Fruit fly (Drosophila melanogaster) whole organism, wandering third instar larva: ENCODE measurements around the gene ph-d.

Experiments
- Abd-B ChIP-seq: fragments of >200 bp; optimal IDR thresholded peaks from 2 replicates; lab custom pipeline; 2017; ENCODE audit warnings: missing biosample characterization, missing genetic modification characterization
- CG32264 ChIP-seq: fragments of 200-800 bp; sonication (Bioruptor generic); optimal IDR thresholded peaks from 2 replicates; lab custom pipeline; 2016; ENCODE audit warnings: missing biosample characterization, missing genetic modification characterization
- CG9705 ChIP-seq: fragments of 200-800 bp; sonication (Bioruptor generic); optimal IDR thresholded peaks from 2 replicates; lab custom pipeline; 2018; ENCODE audit warnings: missing biosample characterization, mild to moderate bottlenecking, missing genetic modification characterization
- CrebA ChIP-seq: fragments of 200-800 bp; sonication (Bioruptor generic); optimal IDR thresholded peaks from 2 replicates; lab custom pipeline; 2016; ENCODE audit warnings: missing biosample characterization, mild to moderate bottlenecking, missing genetic modification characterization, borderline replicate concordance
- Dfd ChIP-seq: fragments of >200 bp; optimal IDR thresholded peaks from 2 replicates; lab custom pipeline; 2017; ENCODE audit warnings: missing biosample characterization, missing genetic modification characterization
- Dif ChIP-seq: fragments of 200-275, 200-300 bp; sonication (Bioruptor generic); optimal IDR thresholded peaks from 2 replicates; lab custom pipeline; 2018; ENCODE audit warnings: missing biosample characterization, missing genetic modification characterization; ENCODE audit not compliant: partially characterized antibody
- GATAd ChIP-seq: sonication (Bioruptor generic); optimal IDR thresholded peaks from 2 replicates; lab custom pipeline; 2016; ENCODE audit warnings: missing biosample characterization, missing genetic modification characterization
- HLH106 ChIP-seq: fragments of 200-800 bp; optimal IDR thresholded peaks from 3 replicates; lab custom pipeline; 2019; ENCODE audit warnings: missing biosample characterization, mild to moderate bottlenecking, missing genetic modification characterization, moderate library complexity
- Hnf4 ChIP-seq: fragments of 200-800 bp; sonication (Bioruptor generic); optimal IDR thresholded peaks from 2 replicates; lab custom pipeline; 2016; ENCODE audit warnings: missing biosample characterization, mild to moderate bottlenecking, missing genetic modification characterization
- Hr78 ChIP-seq: fragments of >200 bp; optimal IDR thresholded peaks from 2 replicates; lab custom pipeline; 2017; ENCODE audit warnings: missing biosample characterization, missing genetic modification characterization
- Hr83 ChIP-seq: fragments of 200-300 bp; sonication (Bioruptor generic); optimal IDR thresholded peaks from 2 replicates; lab custom pipeline; 2016; ENCODE audit warnings: missing biosample characterization, mild to moderate bottlenecking, missing genetic modification characterization, moderate library complexity; ENCODE audit not compliant: poor library complexity, severe bottlenecking
- Jra ChIP-seq: sonication (Bioruptor generic); optimal IDR thresholded peaks from 2 replicates; lab custom pipeline; 2016; ENCODE audit warnings: missing biosample characterization, missing genetic modification characterization
- Mio ChIP-seq: sonication (Bioruptor generic); optimal IDR thresholded peaks from 2 replicates; lab custom pipeline; 2016; ENCODE audit warnings: missing biosample characterization, missing genetic modification characterization
- Myc ChIP-seq: fragments of >200 bp; optimal IDR thresholded peaks from 2 replicates; lab custom pipeline; 2017
- N ChIP-seq: fragments of >200 bp; optimal IDR thresholded peaks from 2 replicates; lab custom pipeline; 2018; ENCODE audit warnings: missing biosample characterization, missing external identifiers, missing genetic modification characterization
- OdsH ChIP-seq: fragments of 200-800 bp; sonication (Bioruptor generic); optimal IDR thresholded peaks from 2 replicates; lab custom pipeline; 2016; ENCODE audit warnings: missing biosample characterization, mild to moderate bottlenecking, missing genetic modification characterization
- Rel ChIP-seq, 2 experiments: fragments of 200-800 bp; sonication (Bioruptor generic) in 1 of 2; optimal IDR thresholded peaks; 2 replicates in 1 of 2; 3 replicates in 1 of 2; lab custom pipeline; 2016 to 2019; ENCODE audit warnings: mild to moderate bottlenecking in 2 of 2, missing biosample characterization in 2 of 2, missing genetic modification characterization in 2 of 2, moderate library complexity in 1 of 2
- Sp1 ChIP-seq: fragments of 200-800 bp; sonication (Bioruptor generic); optimal IDR thresholded peaks from 3 replicates; lab custom pipeline; 2019; ENCODE audit warnings: missing biosample characterization, mild to moderate bottlenecking, missing genetic modification characterization, moderate library complexity
- Vsx2 ChIP-seq: fragments of 200-300, 225-300 bp; sonication (Bioruptor generic); optimal IDR thresholded peaks from 2 replicates; lab custom pipeline; 2018; ENCODE audit warnings: missing biosample characterization, missing genetic modification characterization; ENCODE audit not compliant: partially characterized antibody
- br ChIP-seq: fragments of 200-800 bp; sonication (Bioruptor generic); optimal IDR thresholded peaks from 2 replicates; lab custom pipeline; 2016; ENCODE audit warnings: missing biosample characterization, missing genetic modification characterization
- brk ChIP-seq: fragments of 200-800 bp; sonication (Bioruptor generic); optimal IDR thresholded peaks from 2 replicates; lab custom pipeline; 2016; ENCODE audit warnings: missing biosample characterization, mild to moderate bottlenecking, missing genetic modification characterization
- dl ChIP-seq, 2 experiments: fragments of 175-275, 200-275 bp in 1 of 2; fragments of 200-275 bp in 1 of 2; sonication (Bioruptor generic); optimal IDR thresholded peaks; lab custom pipeline; 2018; ENCODE audit warnings: mild to moderate bottlenecking in 2 of 2, missing biosample characterization in 2 of 2, missing genetic modification characterization in 2 of 2, moderate library complexity in 2 of 2; ENCODE audit not compliant: partially characterized antibody in 2 of 2, insufficient read depth in 1 of 2
- dmrt93B ChIP-seq: fragments of 200-800 bp; sonication (Bioruptor generic); optimal IDR thresholded peaks from 2 replicates; lab custom pipeline; 2018; ENCODE audit warnings: missing biosample characterization, mild to moderate bottlenecking, missing genetic modification characterization
- dsf ChIP-seq: sonication (Bioruptor generic); optimal IDR thresholded peaks from 2 replicates; lab custom pipeline; 2016; ENCODE audit warnings: missing biosample characterization, missing genetic modification characterization, borderline replicate concordance
- ey ChIP-seq: fragments of 200-800 bp; sonication (Bioruptor generic); optimal IDR thresholded peaks from 2 replicates; lab custom pipeline; 2016; ENCODE audit warnings: missing biosample characterization, missing genetic modification characterization
- foxo ChIP-seq, 2 experiments: fragments of 200-800 bp; sonication (Bioruptor generic); optimal IDR thresholded peaks; 2 replicates in 1 of 2; 3 replicates in 1 of 2; lab custom pipeline; 2016 to 2017; ENCODE audit warnings: missing biosample characterization in 2 of 2, missing genetic modification characterization in 2 of 2
- fru ChIP-seq: fragments of 200-800 bp; sonication (Bioruptor generic); optimal IDR thresholded peaks from 3 replicates; lab custom pipeline; 2016; ENCODE audit warnings: missing biosample characterization, mild to moderate bottlenecking, missing genetic modification characterization
- h ChIP-seq: fragments of 200-800 bp; sonication (Bioruptor generic); optimal IDR thresholded peaks from 3 replicates; lab custom pipeline; 2016; ENCODE audit warnings: missing biosample characterization, mild to moderate bottlenecking, missing genetic modification characterization
- jim ChIP-seq: fragments of 175-275, 200-325 bp; sonication (Bioruptor generic); optimal IDR thresholded peaks from 2 replicates; lab custom pipeline; 2016; ENCODE audit warnings: missing biosample characterization, mild to moderate bottlenecking, missing genetic modification characterization
- lola ChIP-seq: fragments of >200 bp; optimal IDR thresholded peaks from 2 replicates; lab custom pipeline; 2017; ENCODE audit warnings: missing biosample characterization, missing genetic modification characterization
- pan ChIP-seq: fragments of >200 bp; optimal IDR thresholded peaks from 2 replicates; lab custom pipeline; 2017
- psq ChIP-seq: fragments of 200-800 bp; sonication (Bioruptor generic); optimal IDR thresholded peaks from 3 replicates; lab custom pipeline; 2017; ENCODE audit warnings: missing biosample characterization, mild to moderate bottlenecking, missing genetic modification characterization, moderate library complexity
- rgr ChIP-seq: fragments of 200-800 bp; sonication (Bioruptor generic); optimal IDR thresholded peaks from 3 replicates; lab custom pipeline; 2016; ENCODE audit warnings: missing biosample characterization, mild to moderate bottlenecking, missing genetic modification characterization
- sage ChIP-seq: fragments of 200-800 bp; sonication (Bioruptor generic); optimal IDR thresholded peaks from 2 replicates; lab custom pipeline; 2016; ENCODE audit warnings: missing biosample characterization, mild to moderate bottlenecking, missing genetic modification characterization
- sv ChIP-seq: fragments of 200-800 bp; sonication (Bioruptor generic); optimal IDR thresholded peaks from 3 replicates; lab custom pipeline; 2016; ENCODE audit warnings: missing biosample characterization, missing genetic modification characterization
- usp ChIP-seq: fragments of >200 bp; optimal IDR thresholded peaks from 2 replicates; lab custom pipeline; 2017; ENCODE audit warnings: missing biosample characterization, missing genetic modification characterization
- woc ChIP-seq: sonication (Bioruptor generic); optimal IDR thresholded peaks from 2 replicates; lab custom pipeline; 2016; ENCODE audit warnings: missing biosample characterization, mild to moderate bottlenecking, missing genetic modification characterization

The ph-d gene

dm6 chrX:2145114-2145513 is 22.0 kb upstream of the ph-d start, which contains the start of gene Pgd:
Gene Pgd (plus strand): TSS chrX:2145136.
- TF ChIP-seq CG32264 (GFP tag; lab: Kevin White, UChicago), result no peak
- TF ChIP-seq Hr83 (GFP tag; lab: Kevin White, UChicago), result peak; percentile 31
- no peak for TF ChIP-seq jim (GFP tag; lab: Kevin White, UChicago)
- TF ChIP-seq Sp1, result peak; percentile 16
- no peak for TF ChIP-seq Rel (GFP tag; optimal IDR thresholded peaks at IDR 0.05; lab: Kevin White, UChicago)
- TF ChIP-seq Rel (tag; optimal IDR thresholded peaks at IDR 0.05; lab: Kevin White, UChicago), result peak; percentile 37
- TF ChIP-seq CG9705 (GFP tag; lab: Kevin White, UChicago), result no peak
- TF ChIP-seq foxo (GFP tag; optimal IDR thresholded peaks at IDR 0.05; lab: Kevin White, UChicago), result no peak
- peak; percentile 24 for TF ChIP-seq Hnf4
- no peak for TF ChIP-seq Dfd (GFP tag; lab: Kevin White, UChicago)

dm6 chrX:2142935-2143312 is 19.8 kb upstream of the ph-d start:
- TF ChIP-seq fru, result no peak
- TF ChIP-seq HLH106 (tag; lab: Kevin White, UChicago), result no peak
- no peak for TF ChIP-seq ey (GFP tag; lab: Kevin White, UChicago)
- no peak for TF ChIP-seq Rel (GFP tag; optimal IDR thresholded peaks at IDR 0.05; lab: Kevin White, UChicago)
- no peak for TF ChIP-seq Rel (tag; optimal IDR thresholded peaks at IDR 0.05; lab: Kevin White, UChicago)
- TF ChIP-seq CG32264 (GFP tag; lab: Kevin White, UChicago), result no peak
- TF ChIP-seq dmrt93B (GFP tag; lab: Kevin White, UChicago), result no peak
- TF ChIP-seq Jra (GFP tag; lab: Kevin White, UChicago), result no peak
- TF ChIP-seq Hr83 (GFP tag; lab: Kevin White, UChicago), result no peak
- TF ChIP-seq woc (GFP tag; lab: Kevin White, UChicago), result no peak
- no peak for TF ChIP-seq sage
- TF ChIP-seq N (GFP tag; lab: Kevin White, UChicago), result no peak
- TF ChIP-seq Mio, result no peak
- no peak for TF ChIP-seq foxo (GFP tag; optimal IDR thresholded peaks at IDR 0.05; lab: Kevin White, UChicago)
- no peak for TF ChIP-seq Hnf4
- TF ChIP-seq OdsH (GFP tag; lab: Kevin White, UChicago), result no peak
- no peak for TF ChIP-seq dl (GFP tag; optimal IDR thresholded peaks at IDR 0.05; lab: Kevin White, UChicago; ENCODE audit: insufficient read depth in 1 of 2, partially characterized antibody in 2 of 2)
- no peak for TF ChIP-seq Dif
- TF ChIP-seq Myc (lab: Kevin White, UChicago), result no peak
- no peak for TF ChIP-seq usp (GFP tag; lab: Kevin White, UChicago)
- TF ChIP-seq sv (GFP tag; lab: Kevin White, UChicago), result no peak
- TF ChIP-seq, all 38 proteins: peak for 0

dm6 chrX:2142275-2142934 is 19.3 kb upstream of the ph-d start:
- TF ChIP-seq Vsx2 (GFP tag; lab: Kevin White, UChicago) (no peak), Rel (GFP tag; optimal IDR thresholded peaks at IDR 0.05; lab: Kevin White, UChicago) (no peak), Rel (tag; optimal IDR thresholded peaks at IDR 0.05; lab: Kevin White, UChicago) (peak; percentile 96)
- TF ChIP-seq, all 38 proteins: peak for 1

dm6 chrX:2141854-2142216 is 18.7 kb upstream of the ph-d start:
- TF ChIP-seq lola (GFP tag; lab: Kevin White, UChicago) (no peak), rgr (GFP tag; lab: Kevin White, UChicago) (peak; percentile 68), woc (GFP tag; lab: Kevin White, UChicago) (peak; percentile 31), Rel (GFP tag; optimal IDR thresholded peaks at IDR 0.05; lab: Kevin White, UChicago) (no peak), Rel (tag; optimal IDR thresholded peaks at IDR 0.05; lab: Kevin White, UChicago) (peak; percentile 35), Hnf4 (peak; percentile 61), Vsx2 (GFP tag; lab: Kevin White, UChicago) (no peak), Jra (GFP tag; lab: Kevin White, UChicago) (peak; percentile 69), CG9705 (GFP tag; lab: Kevin White, UChicago) (peak; percentile 3), jim (GFP tag; lab: Kevin White, UChicago) (peak; percentile 23), sage (peak; percentile 64), Hr78 (GFP tag; lab: Kevin White, UChicago) (no peak), brk (GFP tag; lab: Kevin White, UChicago) (no peak), CrebA (GFP tag; lab: Kevin White, UChicago) (no peak), dl (GFP tag; optimal IDR thresholded peaks at IDR 0.05; lab: Kevin White, UChicago; ENCODE audit: insufficient read depth in 1 of 2, partially characterized antibody in 2 of 2) (no peak), Dfd (GFP tag; lab: Kevin White, UChicago) (no peak), usp (GFP tag; lab: Kevin White, UChicago) (no peak), psq (GFP tag; lab: Kevin White, UChicago) (peak; percentile 31), h (GFP tag; lab: Kevin White, UChicago) (peak; percentile 74), OdsH (GFP tag; lab: Kevin White, UChicago) (no peak), sv (GFP tag; lab: Kevin White, UChicago) (peak; percentile 44), dsf (GFP tag; lab: Kevin White, UChicago) (peak; percentile 28), CG32264 (GFP tag; lab: Kevin White, UChicago) (peak; percentile 33), Sp1 (peak; percentile 46), Dif (no peak), foxo (GFP tag; optimal IDR thresholded peaks at IDR 0.05; lab: Kevin White, UChicago) (peak in 1 of 2 experiments; percentile 53), br (GFP tag; lab: Kevin White, UChicago) (peak; percentile 64), dmrt93B (GFP tag; lab: Kevin White, UChicago) (peak; percentile 7), ey (GFP tag; lab: Kevin White, UChicago) (no peak), pan (no peak), Myc (lab: Kevin White, UChicago) (no peak), Abd-B (GFP tag; lab: Kevin White, UChicago) (no peak), GATAd (peak; percentile 5), HLH106 (tag; lab: Kevin White, UChicago) (peak; percentile 63), Hr83 (GFP tag; lab: Kevin White, UChicago) (peak; percentile 90), fru (peak; percentile 44)
